Fruit fly (Drosophila melanogaster): ENCODE measurements around the gene CG11663.

The CG11663 gene

dm6 chrX:940580-941184 is 46.4 kb downstream of the CG11663 start, which contains the start of the genes CG3704 and mus81:
TSS of gene CG3704 (minus strand) at chrX:940805.
TSS of gene mus81 (plus strand) at chrX:941075.
- TF ChIP-seq jim (GFP tag; optimal IDR thresholded peaks at IDR 0.05), result no peak
- no peak for TF ChIP-seq usp (GFP tag; optimal IDR thresholded peaks at IDR 0.05)
- no peak for TF ChIP-seq Abd-B (GFP tag; optimal IDR thresholded peaks at IDR 0.05)
- no peak for TF ChIP-seq Mio (GFP tag; optimal IDR thresholded peaks at IDR 0.05)
- peak; percentile 9 for TF ChIP-seq rgr (GFP tag; optimal IDR thresholded peaks at IDR 0.05)
- peak; percentile 11 for TF ChIP-seq HLH106 (tag; optimal IDR thresholded peaks at IDR 0.05)
- no peak for TF ChIP-seq Hr83 (GFP tag; optimal IDR thresholded peaks at IDR 0.05; ENCODE audit: poor library complexity, severe bottlenecking)
- TF ChIP-seq Sp1 (GFP tag; optimal IDR thresholded peaks at IDR 0.05), result no peak
- TF ChIP-seq psq (GFP tag; optimal IDR thresholded peaks at IDR 0.05), result peak; percentile 4
- no peak for TF ChIP-seq fru (GFP tag; optimal IDR thresholded peaks at IDR 0.05)
- no peak for TF ChIP-seq woc (GFP tag; optimal IDR thresholded peaks at IDR 0.05)

Data from whole organism, wandering third instar larva.